Fruit fly (Drosophila melanogaster): ENCODE data around the gene CG13841.

CG13841 gene

DNA sequence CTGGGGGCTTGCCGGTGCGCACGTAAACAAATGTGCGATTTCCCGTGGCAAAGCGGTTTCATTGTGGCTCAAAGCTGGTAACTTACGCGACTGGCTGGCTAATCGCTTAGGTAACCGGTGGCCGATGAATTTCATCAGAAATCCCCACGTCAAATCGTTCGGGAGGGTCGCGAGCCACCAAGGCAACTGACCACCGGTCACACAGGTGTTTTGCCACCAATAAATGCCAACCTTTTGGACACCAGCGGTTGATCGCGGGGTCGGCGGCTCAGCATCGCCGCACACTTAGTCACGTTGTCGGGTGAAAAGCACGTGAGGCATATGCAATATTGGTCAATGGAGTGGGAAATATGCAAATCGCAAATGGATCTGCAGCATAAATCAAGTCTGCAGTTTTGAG lies 9.0 kb upstream of the CG13841 start:
- TF ChIP-seq cwo (GFP tag; optimal IDR thresholded peaks at IDR 0.05): peak; percentile 82
- no peak for TF ChIP-seq CG17328 (GFP tag; IDR thresholded peaks at IDR 0.05)
- no peak for TF ChIP-seq CG12104 (GFP tag; optimal IDR thresholded peaks at IDR 0.05)
- TF ChIP-seq CG12769 (tag; optimal IDR thresholded peaks at IDR 0.05): peak; percentile 70
- peak; percentile 63; the same call in 1 of the 2 replicates for TF ChIP-seq vvl (GFP tag; IDR thresholded peaks at IDR 0.05)
- TF ChIP-seq tin (GFP tag; optimal IDR thresholded peaks at IDR 0.05): no peak
- TF ChIP-seq chinmo (GFP tag; IDR thresholded peaks at IDR 0.05; ENCODE audit: partially characterized antibody): peak; percentile 88
- 0 out of 2 replicates have a peak, but pooled peaks have one; percentile 35 for TF ChIP-seq nerfin-2 (GFP tag; IDR thresholded peaks at IDR 0.05; ENCODE audit: partially characterized antibody)
- peak in 1 of 2 experiments; percentile 50 for TF ChIP-seq Pdp1 (GFP tag; optimal IDR thresholded peaks at IDR 0.05)
- peak; percentile 72 for TF ChIP-seq sd (tag; optimal IDR thresholded peaks at IDR 0.05)
- peak; percentile 55 for TF ChIP-seq CG15269 (tag; optimal IDR thresholded peaks at IDR 0.05)
- no peak for TF ChIP-seq CG43689 (GFP tag; IDR thresholded peaks at IDR 0.05)
- TF ChIP-seq MTF-1 (GFP tag; optimal IDR thresholded peaks at IDR 0.05; ENCODE audit: borderline replicate concordance): no peak
- TF ChIP-seq mirr (GFP tag; optimal IDR thresholded peaks at IDR 0.05): no peak
- TF ChIP-seq CG10147 (GFP tag; optimal IDR thresholded peaks at IDR 0.05): no peak
- peak; percentile 47 for TF ChIP-seq oc (tag; optimal IDR thresholded peaks at IDR 0.05)
- TF ChIP-seq Nf-YB (GFP tag; optimal IDR thresholded peaks at IDR 0.05): no peak
- TF ChIP-seq aop (GFP tag; IDR thresholded peaks at IDR 0.05): no peak
- TF ChIP-seq crp (GFP tag; optimal IDR thresholded peaks at IDR 0.05): no peak
- no peak for TF ChIP-seq luna (GFP tag; optimal IDR thresholded peaks at IDR 0.05)
- 0 out of 3 replicates have a peak, but pooled peaks have one; percentile 25 for TF ChIP-seq mld (GFP tag; IDR thresholded peaks at IDR 0.05; ENCODE audit: partially characterized antibody)
- TF ChIP-seq CG18011 (GFP tag; optimal IDR thresholded peaks at IDR 0.05): no peak

DNA sequence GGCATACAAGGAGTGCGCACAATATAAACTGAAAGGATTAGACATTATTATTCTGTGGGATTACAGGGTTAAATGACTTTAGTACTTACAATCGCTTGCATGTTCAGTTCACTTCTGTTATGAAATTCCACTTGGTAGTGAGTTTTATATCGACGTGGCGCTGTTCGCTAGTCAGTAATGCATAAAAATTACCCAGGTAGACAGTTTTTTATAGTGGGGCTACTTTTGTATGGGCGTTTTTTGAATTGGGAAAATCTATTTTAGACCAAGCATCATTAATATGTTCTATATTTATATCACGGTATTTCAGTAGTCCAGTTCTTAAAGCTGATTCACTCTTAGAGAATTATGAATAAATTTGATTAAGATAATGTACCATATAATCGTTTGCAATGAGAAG lies 4.2 kb upstream of the CG13841 start, which contains the start of gene CG43095:
TSS of gene CG43095 (minus strand) at position 101 of the 400 bp plus-strand sequence.
- TF ChIP-seq CG12391 (tag; optimal IDR thresholded peaks at IDR 0.05) (no peak), Drgx (GFP tag; IDR thresholded peaks at IDR 0.05) (no peak), CG12769 (tag; optimal IDR thresholded peaks at IDR 0.05) (no peak), CG4282 (GFP tag; optimal IDR thresholded peaks at IDR 0.05) (no peak), CG17186 (GFP tag; optimal IDR thresholded peaks at IDR 0.05) (no peak), CG4404 (GFP tag; IDR thresholded peaks at IDR 0.05) (no peak), phol (tag; optimal IDR thresholded peaks at IDR 0.05) (no peak), scrt (GFP tag; optimal IDR thresholded peaks at IDR 0.05) (no peak), crc (GFP tag; optimal IDR thresholded peaks at IDR 0.05) (no peak)

dm6 chr3R:22770887-22771286 lies 3.4 kb upstream of the CG13841 start, which contains the start of gene CG43094:
TSS of gene CG43094 (minus strand) at chr3R:22770987.
- no peak for TF ChIP-seq CG17912 (GFP tag; optimal IDR thresholded peaks at IDR 0.05)
- no peak for TF ChIP-seq emc (GFP tag; optimal IDR thresholded peaks at IDR 0.05)
- no peak for TF ChIP-seq en (GFP tag; optimal IDR thresholded peaks at IDR 0.05)

- TF ChIP-seq Usf (GFP tag; optimal IDR thresholded peaks at IDR 0.05) (no peak), Optix (GFP tag; IDR thresholded peaks at IDR 0.05) (no peak), Lpt (GFP tag; optimal IDR thresholded peaks at IDR 0.05) (no peak), wdn (GFP tag; IDR thresholded peaks at IDR 0.05) (no peak), CG4360 (GFP tag; IDR thresholded peaks at IDR 0.05) (no peak), twi (tag; optimal IDR thresholded peaks at IDR 0.05) (no peak), cwo (GFP tag; optimal IDR thresholded peaks at IDR 0.05) (no peak), ATbp (GFP tag; optimal IDR thresholded peaks at IDR 0.05) (no peak), cg (GFP tag; optimal IDR thresholded peaks at IDR 0.05) (no peak), Med (GFP tag) (no peak), Ets97D (GFP tag; optimal IDR thresholded peaks at IDR 0.05) (no peak), insv (GFP tag; optimal IDR thresholded peaks at IDR 0.05) (no peak), CG13894 (tag; optimal IDR thresholded peaks at IDR 0.05) (no peak), CG11093 (GFP tag; IDR thresholded peaks at IDR 0.05) (no peak), Adf1 (GFP tag; IDR thresholded peaks at IDR 0.05) (no peak), CG32767 (GFP tag; IDR thresholded peaks at IDR 0.05) (no peak)
Observed at dm6 chr3R:22770207-22770606, 2.7 kb upstream of the CG13841 start, which contains the start of gene CG43093. TSS of gene CG43093 (minus strand) at chr3R:22770307.
